Worm (Caenorhabditis elegans): Measurements from ENCODE around the gene emc-1.

ce11 chrII:1475328-1475727 lies 24.8 kb downstream of the emc-1 start:
- TF ChIP-seq tbx-11 (GFP tag; IDR thresholded peaks at IDR 0.05) (no peak), hnd-1 (tag; optimal IDR thresholded peaks at IDR 0.05) (no peak)

Measured in whole organism, early embryonic.